Worm (Caenorhabditis elegans) whole organism, L4/young adult: Measurements from ENCODE around the gene C33D9.8.

Source experiments
- W03F9.2 ChIP-seq: fragments of 150-350 bp; optimal IDR thresholded peaks from 2 replicates; lab custom pipeline; 2014; ENCODE audit warnings: missing biosample characterization, missing genetic modification characterization
- dao-5 ChIP-seq: sonication (generic microtip); optimal IDR thresholded peaks from 2 replicates; lab custom pipeline; 2016; ENCODE audit warnings: missing genotype, missing genetic modification characterization, moderate library complexity, missing compliant biosample characterization
- him-1 ChIP-seq: sonication (generic microtip); optimal IDR thresholded peaks from 2 replicates; lab custom pipeline; 2016; ENCODE audit warnings: missing genotype, missing genetic modification reagents, missing genetic modification characterization, missing compliant biosample characterization

ce11 chrIV:8748967-8749366, 37.6 kb downstream of the C33D9.8 start:
- no peak for TF ChIP-seq W03F9.2 (tag; lab: Kevin White, UChicago)
- TF ChIP-seq him-1 (tag; lab: Kevin White, UChicago) = no peak
- no peak for TF ChIP-seq dao-5 (tag; lab: Kevin White, UChicago)
